Worm (Caenorhabditis elegans) whole organism, L1 larva: ENCODE data around the gene R09E10.5.
A peak's percentile ranks its signal among the peaks of the same experiment; 100 is the strongest.

Experiments
- C04F5.9 ChIP-seq: sonication (generic microtip); optimal IDR thresholded peaks from 2 replicates; lab custom pipeline; 2016; ENCODE audit warnings: missing genetic modification characterization, missing compliant biosample characterization
- C16A3.4 ChIP-seq: fragments of 150-350 bp; optimal IDR thresholded peaks from 2 replicates; lab custom pipeline; 2014; ENCODE audit warnings: missing biosample characterization, missing genetic modification characterization
- aly-2 ChIP-seq: fragments of 150-350 bp; optimal IDR thresholded peaks from 2 replicates; lab custom pipeline; 2014; ENCODE audit warnings: missing biosample characterization, missing genetic modification characterization
- ama-1 ChIP-seq: fragments of 150-350 bp; optimal IDR thresholded peaks from 2 replicates; lab custom pipeline; 2014
- blmp-1 ChIP-seq: fragments of 150-350 bp; optimal IDR thresholded peaks from 2 replicates; lab custom pipeline; 2014; ENCODE audit warnings: missing biosample characterization, missing genetic modification characterization
- ceh-8 ChIP-seq: fragments of 200-800 bp; sonication (Bioruptor generic); optimal IDR thresholded peaks from 2 replicates; lab custom pipeline; 2018; ENCODE audit warnings: mild to moderate bottlenecking, missing genetic modification characterization, moderate library complexity, missing compliant biosample characterization
- ceh-82 ChIP-seq, 3 experiments: fragments of 150-350 bp in 1 of 3; sonication (generic microtip) in 2 of 3; optimal IDR thresholded peaks; 2 replicates each; lab custom pipeline; 2014 to 2017; ENCODE audit warnings: missing biosample characterization in 3 of 3, missing genetic modification characterization in 3 of 3
- ceh-88 ChIP-seq: fragments of 200-800 bp; sonication (Bioruptor generic); IDR thresholded peaks from 2 replicates; pipeline ENCODE4 v1.3.6; 2022; ENCODE audit warnings: missing genetic modification characterization, missing compliant biosample characterization
- dpl-1 ChIP-seq, 3 experiments: fragments of 150-350 bp in 2 of 3; sonication (generic microtip) in 1 of 3; optimal IDR thresholded peaks; 2 replicates each; lab custom pipeline; 2014 to 2017; ENCODE audit warnings: missing biosample characterization in 3 of 3, missing genetic modification characterization in 3 of 3, missing genetic modification reagents in 3 of 3
- efl-1 ChIP-seq, 4 experiments: fragments of 150-350 bp; optimal IDR thresholded peaks in 3 of 4; peaks in 1 of 4; 1 replicate in 1 of 4; 2 replicates in 3 of 4; lab custom pipeline; 2014; ENCODE audit warnings: missing biosample characterization in 2 of 4, missing genetic modification characterization in 2 of 4, missing genetic modification reagents in 2 of 4
- egl-27 ChIP-seq, 2 experiments: fragments of 150-350 bp in 1 of 2; sonication (generic microtip); optimal IDR thresholded peaks; 3 replicates each; lab custom pipeline; 2017 to 2018; ENCODE audit warnings: missing biosample characterization in 2 of 2, missing genetic modification characterization in 2 of 2, missing genetic modification reagents in 2 of 2
- elt-3 ChIP-seq, 6 experiments: fragments of 150-350 bp in 1 of 6; sonication (generic microtip); optimal IDR thresholded peaks; 2 replicates each; lab custom pipeline; 2017 to 2018; ENCODE audit warnings: missing biosample characterization in 6 of 6, missing genetic modification characterization in 6 of 6, inconsistent platforms in 1 of 6
- fkh-4 ChIP-seq: sonication (generic microtip); optimal IDR thresholded peaks from 2 replicates; lab custom pipeline; 2016; ENCODE audit warnings: missing compliant biosample characterization, missing genetic modification characterization, borderline replicate concordance
- fkh-8 ChIP-seq: sonication (generic microtip); optimal IDR thresholded peaks from 2 replicates; lab custom pipeline; 2016; ENCODE audit warnings: mild to moderate bottlenecking, missing genetic modification characterization, missing compliant biosample characterization
- isw-1 ChIP-seq: fragments of 200-800 bp; sonication (Bioruptor generic); IDR thresholded peaks from 2 replicates; pipeline ENCODE4 v1.3.6; 2022; ENCODE audit warnings: missing genetic modification characterization, missing compliant biosample characterization
- jun-1 ChIP-seq: fragments of 150-350 bp; optimal IDR thresholded peaks from 2 replicates; lab custom pipeline; 2014; ENCODE audit warnings: missing biosample characterization, missing genetic modification reagents, missing genetic modification characterization
- lin-13 ChIP-seq: fragments of 150-350 bp; optimal IDR thresholded peaks from 2 replicates; lab custom pipeline; 2014; ENCODE audit warnings: missing biosample characterization, missing genetic modification reagents, missing genetic modification characterization
- lin-14 ChIP-seq: fragments of 200-800 bp; sonication (Bioruptor generic); optimal IDR thresholded peaks from 2 replicates; lab custom pipeline; 2018; ENCODE audit warnings: mild to moderate bottlenecking, missing genetic modification characterization, moderate library complexity, missing compliant biosample characterization
- lin-15B ChIP-seq: fragments of 150-350 bp; sonication (generic microtip); optimal IDR thresholded peaks from 3 replicates; lab custom pipeline; 2014; ENCODE audit warnings: missing biosample characterization, missing genetic modification characterization
- lin-35 ChIP-seq, 2 experiments: fragments of 150-350 bp; optimal IDR thresholded peaks; 2 replicates each; lab custom pipeline; 2014; ENCODE audit warnings: missing biosample characterization in 2 of 2, missing genetic modification characterization in 2 of 2, missing genetic modification reagents in 2 of 2
- lir-3 ChIP-seq: sonication (generic microtip); optimal IDR thresholded peaks from 2 replicates; lab custom pipeline; 2016; ENCODE audit warnings: mild to moderate bottlenecking, missing genetic modification characterization, moderate library complexity, missing compliant biosample characterization; ENCODE audit not compliant: poor library complexity
- lsy-2 ChIP-seq, 2 experiments: fragments of 150-350 bp; optimal IDR thresholded peaks; 2 replicates each; lab custom pipeline; 2014; ENCODE audit warnings: missing biosample characterization in 2 of 2, missing genetic modification characterization in 2 of 2
- mdl-1 ChIP-seq, 2 experiments: fragments of 150-350 bp; optimal IDR thresholded peaks; 2 replicates each; lab custom pipeline; 2014 to 2017; ENCODE audit warnings: missing biosample characterization in 2 of 2, missing genetic modification characterization in 2 of 2, inconsistent platforms in 1 of 2
- mep-1 ChIP-seq: fragments of 150-350 bp; optimal IDR thresholded peaks from 2 replicates; lab custom pipeline; 2014; ENCODE audit warnings: missing biosample characterization, missing genetic modification characterization
- nhr-12 ChIP-seq: sonication (generic microtip); optimal IDR thresholded peaks from 2 replicates; lab custom pipeline; 2017; ENCODE audit warnings: missing biosample characterization, missing genetic modification characterization
- nhr-20 ChIP-seq: sonication (generic microtip); optimal IDR thresholded peaks from 2 replicates; lab custom pipeline; 2016; ENCODE audit warnings: mild to moderate bottlenecking, missing genetic modification characterization, missing compliant biosample characterization
- nhr-237 ChIP-seq: fragments of 150-350 bp; optimal IDR thresholded peaks from 2 replicates; lab custom pipeline; 2014; ENCODE audit warnings: missing biosample characterization, missing genetic modification characterization
- nhr-47 ChIP-seq: sonication (generic microtip); optimal IDR thresholded peaks from 2 replicates; lab custom pipeline; 2016; ENCODE audit warnings: mild to moderate bottlenecking, missing genetic modification characterization, moderate library complexity, missing compliant biosample characterization
- nhr-71 ChIP-seq: sonication (generic microtip); optimal IDR thresholded peaks from 2 replicates; lab custom pipeline; 2016; ENCODE audit warnings: mild to moderate bottlenecking, missing genetic modification characterization, moderate library complexity, missing compliant biosample characterization
- nhr-76 ChIP-seq: sonication (generic microtip); optimal IDR thresholded peaks from 2 replicates; lab custom pipeline; 2017; ENCODE audit warnings: missing biosample characterization, missing genetic modification characterization
- nhr-85 ChIP-seq: sonication (generic microtip); peaks from one replicate; lab custom pipeline; 2016; ENCODE audit warnings: missing genetic modification characterization, inconsistent platforms, missing compliant biosample characterization
- pag-3 ChIP-seq: sonication (generic microtip); optimal IDR thresholded peaks from 2 replicates; lab custom pipeline; 2017; ENCODE audit warnings: missing genetic modification characterization, mild to moderate bottlenecking, missing compliant biosample characterization, antibody characterized with exemption, borderline replicate concordance; ENCODE audit not compliant: insufficient read depth
- skn-1 ChIP-seq: fragments of 150-350 bp; optimal IDR thresholded peaks from 2 replicates; lab custom pipeline; 2014; ENCODE audit warnings: missing biosample characterization, missing genetic modification characterization
- snu-23 ChIP-seq: sonication (generic microtip); optimal IDR thresholded peaks from 2 replicates; lab custom pipeline; 2016; ENCODE audit warnings: missing genetic modification characterization, missing compliant biosample characterization
- sptf-1 ChIP-seq: fragments of 150-350 bp; optimal IDR thresholded peaks from 2 replicates; lab custom pipeline; 2014; ENCODE audit warnings: missing biosample characterization, missing genetic modification characterization
- tbx-2 ChIP-seq: sonication (generic microtip); optimal IDR thresholded peaks from 2 replicates; lab custom pipeline; 2016; ENCODE audit warnings: missing genetic modification characterization, missing compliant biosample characterization
- tlp-1 ChIP-seq: fragments of 150-350 bp; optimal IDR thresholded peaks from 2 replicates; lab custom pipeline; 2014; ENCODE audit warnings: missing biosample characterization, missing genetic modification characterization
- unc-130 ChIP-seq: fragments of 150-350 bp; optimal IDR thresholded peaks from 2 replicates; lab custom pipeline; 2017; ENCODE audit warnings: missing biosample characterization, missing genetic modification characterization, inconsistent platforms
- unc-30 ChIP-seq: sonication (generic microtip); optimal IDR thresholded peaks from 2 replicates; lab custom pipeline; 2017; ENCODE audit warnings: missing biosample characterization, missing genetic modification characterization
- vab-15 ChIP-seq: sonication (generic microtip); optimal IDR thresholded peaks from 2 replicates; lab custom pipeline; 2017; ENCODE audit warnings: missing genotype, mild to moderate bottlenecking, missing genetic modification characterization, missing compliant biosample characterization

The R09E10.5 gene

DNA sequence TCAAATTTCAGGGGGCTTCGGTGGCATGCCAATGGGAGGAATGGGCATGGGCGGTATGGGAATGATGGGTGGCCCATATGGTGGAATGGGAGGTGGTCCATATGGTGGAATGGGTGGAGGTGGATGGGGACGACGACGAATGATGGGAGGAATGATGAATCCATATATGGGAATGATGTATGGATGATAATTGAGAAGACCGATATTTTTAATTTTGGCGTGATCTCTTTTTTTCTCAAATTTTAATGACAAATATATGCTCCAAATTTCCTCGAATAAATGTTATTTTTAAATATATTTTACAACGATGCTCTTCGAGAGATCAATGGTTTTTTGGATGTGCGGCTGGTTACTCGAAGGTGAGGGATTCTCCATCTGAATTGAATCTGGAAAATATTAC, 24.4 kb downstream of the R09E10.5 start, which contains the start of gene Y43C5A.4:
TSS of gene Y43C5A.4 (plus strand) at position 301 of the 400 bp plus-strand sequence.
- TF ChIP-seq lir-3 (no peak), C04F5.9 (tag; lab: Kevin White, UChicago) (no peak), unc-30 (tag; lab: Kevin White, UChicago) (no peak), aly-2 (tag; lab: Kevin White, UChicago) (no peak), nhr-237 (no peak), dpl-1 (GFP tag; optimal IDR thresholded peaks at IDR 0.05; lab: Kevin White, UChicago) (no peak)
- TF ChIP-seq, all 84 proteins: peak for 0

DNA sequence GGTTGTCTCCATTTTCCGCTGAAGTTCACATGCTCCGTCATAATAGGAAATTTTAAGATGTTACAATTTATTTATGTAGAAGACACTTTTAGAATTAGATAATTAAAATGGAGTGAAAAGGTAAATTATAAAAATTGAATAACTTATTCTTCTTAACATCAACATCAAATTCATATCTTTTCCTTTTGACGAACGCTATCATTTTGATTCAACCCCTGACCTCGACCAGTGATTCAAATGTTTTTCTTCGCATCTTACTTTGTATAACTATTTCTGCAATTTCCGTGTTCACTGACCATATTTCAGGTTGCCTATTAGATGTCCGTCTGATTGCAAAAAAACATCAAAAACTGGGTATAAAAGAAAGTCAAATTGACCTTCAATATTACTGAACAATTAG, 25.1 kb downstream of the R09E10.5 start, which contains the start of gene Y43C5A.7:
TSS of gene Y43C5A.7 (plus strand) at position 301 of the 400 bp plus-strand sequence.
- TF ChIP-seq nhr-12 (tag; lab: Kevin White, UChicago): no peak
- no peak for TF ChIP-seq nhr-237
- no peak for TF ChIP-seq skn-1
- TF ChIP-seq sptf-1: no peak
- TF ChIP-seq fkh-8 (tag; lab: Kevin White, UChicago): no peak
- TF ChIP-seq lin-13 (GFP tag; lab: Kevin White, UChicago): no peak
- no peak for TF ChIP-seq mep-1 (tag; lab: Kevin White, UChicago)
- TF ChIP-seq ceh-82 (tag; optimal IDR thresholded peaks at IDR 0.05; lab: Kevin White, UChicago): no peak
- TF ChIP-seq egl-27 (tag; optimal IDR thresholded peaks at IDR 0.05; lab: Kevin White, UChicago): no peak
- no peak for TF ChIP-seq ceh-8 (GFP tag; lab: Kevin White, UChicago)
- no peak for TF ChIP-seq nhr-76 (tag; lab: Kevin White, UChicago)
- no peak for TF ChIP-seq nhr-47 (tag; lab: Kevin White, UChicago)
- TF ChIP-seq lin-35 (GFP tag; optimal IDR thresholded peaks at IDR 0.05; lab: Kevin White, UChicago): no peak
- no peak for TF ChIP-seq pag-3 (tag; lab: Kevin White, UChicago)
- no peak for TF ChIP-seq ama-1 (lab: Kevin White, UChicago)
- TF ChIP-seq tlp-1 (tag; lab: Kevin White, UChicago): no peak
- TF ChIP-seq, all 84 proteins: peak for 0

DNA sequence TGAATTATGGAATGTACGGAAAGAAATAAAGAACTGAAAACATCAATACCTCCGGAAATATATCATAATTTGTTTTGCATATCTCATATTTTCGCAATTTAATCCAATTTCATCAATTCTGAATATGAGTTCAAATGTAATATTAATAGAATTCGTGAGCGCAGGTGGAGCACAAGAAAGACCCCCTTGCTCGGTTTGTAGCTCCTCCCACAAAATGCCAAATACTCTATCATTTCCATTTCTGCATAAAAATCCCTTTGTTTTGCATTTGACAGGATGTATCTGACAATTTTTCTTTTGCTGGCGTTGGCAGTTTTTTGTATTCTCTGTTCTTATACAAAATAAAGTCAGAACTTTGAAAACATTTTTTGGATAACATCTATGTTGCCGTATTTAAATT, 27.1 kb downstream of the R09E10.5 start:
- no peak for TF ChIP-seq fkh-4 (tag; lab: Kevin White, UChicago)
- no peak for TF ChIP-seq unc-130 (tag; lab: Kevin White, UChicago)
- TF ChIP-seq blmp-1 (tag; lab: Kevin White, UChicago): no peak
- no peak for TF ChIP-seq ceh-88 (GFP tag; lab: Robert Waterston, UW)
- peak; percentile 75 for TF ChIP-seq nhr-85 (tag; lab: Kevin White, UChicago)
- TF ChIP-seq nhr-71 (tag; lab: Kevin White, UChicago): peak; percentile 37
- TF ChIP-seq lin-35 (GFP tag; optimal IDR thresholded peaks at IDR 0.05; lab: Kevin White, UChicago): no peak
- TF ChIP-seq lin-15B (tag; lab: Kevin White, UChicago): no peak
- TF ChIP-seq vab-15: no peak
- TF ChIP-seq jun-1: no peak
- TF ChIP-seq isw-1 (GFP tag; lab: Robert Waterston, UW): no peak

DNA sequence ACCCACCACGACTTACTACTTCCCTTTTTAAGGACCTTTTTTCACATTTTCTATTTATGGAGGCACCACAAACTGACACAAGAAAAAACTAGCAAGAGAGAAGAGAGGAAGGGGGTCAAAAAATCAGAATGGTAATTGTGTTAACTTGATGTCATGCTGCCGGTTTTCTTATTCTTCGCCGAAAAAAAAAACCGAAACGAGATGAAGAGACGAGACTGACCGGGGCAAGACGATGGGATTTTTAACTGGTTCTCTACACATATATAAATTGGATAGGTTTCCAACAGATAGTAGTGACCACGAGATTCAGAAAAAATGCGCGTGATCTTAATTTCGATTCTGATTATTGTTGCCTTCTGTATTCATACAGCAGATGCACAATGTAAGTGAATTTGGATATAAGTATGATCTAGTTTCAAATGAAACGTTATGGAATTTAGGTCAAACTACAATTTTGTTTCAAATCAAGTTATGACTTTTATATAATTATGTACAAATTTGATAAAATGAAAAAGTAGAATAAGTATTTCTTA, 28.3 kb downstream of the R09E10.5 start, which contains the start of gene Y43C5A.3:
TSS of gene Y43C5A.3 (plus strand) at position 256 of the 533 bp plus-strand sequence.
- TF ChIP-seq nhr-47 (tag; lab: Kevin White, UChicago) (peak; percentile 18), efl-1 (optimal IDR thresholded peaks at IDR 0.05; lab: Kevin White, UChicago) (no peak), efl-1 (GFP tag; optimal IDR thresholded peaks at IDR 0.05 in 1 of 2; lab: Kevin White, UChicago) (peak in 1 of 2 experiments; percentile 82), isw-1 (GFP tag; lab: Robert Waterston, UW) (no peak), mdl-1 (tag; optimal IDR thresholded peaks at IDR 0.05; lab: Kevin White, UChicago) (peak in 1 of 2 experiments; percentile 4), elt-3 (tag; optimal IDR thresholded peaks at IDR 0.05; lab: Kevin White, UChicago) (peak in 1 of 6 experiments; percentile 67), blmp-1 (tag; lab: Kevin White, UChicago) (peak; percentile 69), tbx-2 (tag; lab: Kevin White, UChicago) (peak; percentile 11), nhr-71 (tag; lab: Kevin White, UChicago) (peak; percentile 53), snu-23 (GFP tag; lab: Kevin White, UChicago) (peak; percentile 45), fkh-4 (tag; lab: Kevin White, UChicago) (no peak), ceh-88 (GFP tag; lab: Robert Waterston, UW) (no peak), lin-14 (GFP tag; lab: Kevin White, UChicago) (peak; percentile 56), lin-35 (GFP tag; optimal IDR thresholded peaks at IDR 0.05; lab: Kevin White, UChicago) (peak in 1 of 2 experiments; percentile 28), nhr-85 (tag; lab: Kevin White, UChicago) (peak; percentile 70), lsy-2 (tag; optimal IDR thresholded peaks at IDR 0.05; lab: Kevin White, UChicago) (no peak), C16A3.4 (no peak), nhr-20 (tag; lab: Kevin White, UChicago) (peak; percentile 57), nhr-76 (tag; lab: Kevin White, UChicago) (no peak)
